Worm (Caenorhabditis elegans) whole organism, late embryonic: ENCODE results near the gene C06E4.3.

Experiments used
- C08G9.2 ChIP-seq: sonication (generic microtip); optimal IDR thresholded peaks from 2 replicates; lab custom pipeline; 2016; ENCODE audit warnings: mild to moderate bottlenecking, missing genetic modification characterization, moderate library complexity, missing compliant biosample characterization
- C38D4.7 ChIP-seq: fragments of 200-800 bp; sonication (Bioruptor generic); optimal IDR thresholded peaks from 2 replicates; lab custom pipeline; 2018; ENCODE audit warnings: mild to moderate bottlenecking, missing genetic modification characterization, moderate library complexity, missing compliant biosample characterization
- F13H6.1 ChIP-seq: sonication (generic microtip); optimal IDR thresholded peaks from 2 replicates; lab custom pipeline; 2016; ENCODE audit warnings: missing genetic modification characterization, missing compliant biosample characterization
- Y22D7AL.16 ChIP-seq: sonication (generic microtip); optimal IDR thresholded peaks from 2 replicates; lab custom pipeline; 2016; ENCODE audit warnings: missing genetic modification characterization, missing compliant biosample characterization
- ama-1 ChIP-seq: fragments of 150-350 bp; optimal IDR thresholded peaks from 2 replicates; lab custom pipeline; 2014
- ceh-14 ChIP-seq: sonication (generic microtip); optimal IDR thresholded peaks from 2 replicates; lab custom pipeline; 2016; ENCODE audit warnings: missing genotype, missing genetic modification characterization, missing compliant biosample characterization
- ceh-18 ChIP-seq: sonication (generic microtip); optimal IDR thresholded peaks from 2 replicates; lab custom pipeline; 2016; ENCODE audit warnings: missing genetic modification characterization, missing compliant biosample characterization
- ceh-2 ChIP-seq: sonication (generic microtip); optimal IDR thresholded peaks from 2 replicates; lab custom pipeline; 2016; ENCODE audit warnings: missing genotype, missing genetic modification characterization, missing compliant biosample characterization
- ceh-22 ChIP-seq: sonication (generic microtip); optimal IDR thresholded peaks from 2 replicates; lab custom pipeline; 2017; ENCODE audit warnings: missing biosample characterization, missing genetic modification characterization
- ceh-24 ChIP-seq: sonication (generic microtip); optimal IDR thresholded peaks from 2 replicates; lab custom pipeline; 2016; ENCODE audit warnings: mild to moderate bottlenecking, missing genetic modification characterization, missing compliant biosample characterization
- ceh-30 ChIP-seq: fragments of 150-350 bp; optimal IDR thresholded peaks from 2 replicates; lab custom pipeline; 2014; ENCODE audit warnings: missing biosample characterization, missing genetic modification characterization
- ceh-34 ChIP-seq: sonication (generic microtip); optimal IDR thresholded peaks from 2 replicates; lab custom pipeline; 2016; ENCODE audit warnings: mild to moderate bottlenecking, missing genetic modification characterization, missing compliant biosample characterization
- ceh-45 ChIP-seq: fragments of 200-800 bp; sonication (Bioruptor generic); IDR thresholded peaks from 2 replicates; pipeline ENCODE4 v1.3.6; 2022; ENCODE audit warnings: missing genetic modification reagents, missing genetic modification characterization, missing compliant biosample characterization
- ceh-48 ChIP-seq: sonication (generic microtip); optimal IDR thresholded peaks from 2 replicates; lab custom pipeline; 2016; ENCODE audit warnings: missing genetic modification characterization, inconsistent platforms, missing compliant biosample characterization
- ceh-6 ChIP-seq: fragments of 200-800 bp; sonication (Bioruptor generic); optimal IDR thresholded peaks from 2 replicates; lab custom pipeline; 2018; ENCODE audit warnings: mild to moderate bottlenecking, missing genetic modification characterization, missing compliant biosample characterization
- dmd-4 ChIP-seq: sonication (generic microtip); optimal IDR thresholded peaks from 2 replicates; lab custom pipeline; 2016; ENCODE audit warnings: borderline replicate concordance, missing genetic modification characterization, missing compliant biosample characterization
- elt-2 ChIP-seq: sonication (generic microtip); optimal IDR thresholded peaks from 2 replicates; lab custom pipeline; 2016; ENCODE audit warnings: missing genetic modification reagents, missing genetic modification characterization, missing compliant biosample characterization
- elt-4 ChIP-seq: sonication (generic microtip); optimal IDR thresholded peaks from 2 replicates; lab custom pipeline; 2016; ENCODE audit warnings: missing genetic modification characterization, missing compliant biosample characterization
- eyg-1 ChIP-seq: sonication (generic microtip); optimal IDR thresholded peaks from 2 replicates; lab custom pipeline; 2016; ENCODE audit warnings: missing genotype, missing genetic modification characterization, missing compliant biosample characterization
- fkh-10 ChIP-seq: fragments of 150-350 bp; optimal IDR thresholded peaks from 2 replicates; lab custom pipeline; 2014; ENCODE audit warnings: missing biosample characterization, missing genetic modification reagents, missing genetic modification characterization
- hlh-13 ChIP-seq: fragments of 200-800 bp; sonication (Bioruptor generic); optimal IDR thresholded peaks from 2 replicates; lab custom pipeline; 2018; ENCODE audit warnings: mild to moderate bottlenecking, missing genetic modification characterization, missing compliant biosample characterization
- hlh-15 ChIP-seq: sonication (generic microtip); optimal IDR thresholded peaks from 2 replicates; lab custom pipeline; 2016; ENCODE audit warnings: missing genetic modification characterization, missing compliant biosample characterization
- hlh-30 ChIP-seq: sonication (generic microtip); optimal IDR thresholded peaks from 2 replicates; lab custom pipeline; 2017; ENCODE audit warnings: antibody characterized with exemption, missing genetic modification characterization, missing compliant biosample characterization; ENCODE audit not compliant: insufficient read depth
- hlh-8 ChIP-seq: sonication (generic microtip); optimal IDR thresholded peaks from 2 replicates; lab custom pipeline; 2016; ENCODE audit warnings: missing genotype, missing genetic modification characterization, missing compliant biosample characterization
- nfya-1 ChIP-seq: sonication (generic microtip); optimal IDR thresholded peaks from 2 replicates; lab custom pipeline; 2017; ENCODE audit warnings: missing genetic modification characterization, mild to moderate bottlenecking, missing compliant biosample characterization, antibody characterized with exemption, moderate library complexity
- nhr-11 ChIP-seq: fragments of 150-350 bp; optimal IDR thresholded peaks from 2 replicates; lab custom pipeline; 2014; ENCODE audit warnings: missing biosample characterization, missing genetic modification characterization
- nhr-232 ChIP-seq: sonication (generic microtip); optimal IDR thresholded peaks from 2 replicates; lab custom pipeline; 2016; ENCODE audit warnings: missing genetic modification characterization, missing compliant biosample characterization
- odd-2 ChIP-seq: sonication (generic microtip); optimal IDR thresholded peaks from 2 replicates; lab custom pipeline; 2017; ENCODE audit warnings: antibody characterized with exemption, mild to moderate bottlenecking, missing genetic modification characterization, missing compliant biosample characterization
- pat-9 ChIP-seq: fragments of 200-800 bp; sonication (Bioruptor generic); optimal IDR thresholded peaks from 2 replicates; lab custom pipeline; 2018; ENCODE audit warnings: mild to moderate bottlenecking, missing genetic modification characterization, moderate library complexity, missing compliant biosample characterization
- pax-1 ChIP-seq: fragments of 150-350 bp; optimal IDR thresholded peaks from 2 replicates; lab custom pipeline; 2014; ENCODE audit warnings: missing biosample characterization, missing genetic modification characterization
- ref-2 ChIP-seq: sonication (generic microtip); optimal IDR thresholded peaks from 2 replicates; lab custom pipeline; 2016; ENCODE audit warnings: missing genetic modification characterization, missing compliant biosample characterization
- sdc-2 ChIP-seq: sonication (generic microtip); optimal IDR thresholded peaks from 2 replicates; lab custom pipeline; 2016; ENCODE audit warnings: missing genotype, missing genetic modification characterization, missing compliant biosample characterization
- sox-2 ChIP-seq: fragments of 200-800 bp; sonication (Bioruptor generic); IDR thresholded peaks from 2 replicates; pipeline ENCODE4 v1.3.6; 2022; ENCODE audit warnings: missing genetic modification reagents, missing genetic modification characterization, missing compliant biosample characterization
- syd-9 ChIP-seq: sonication (generic microtip); optimal IDR thresholded peaks from 2 replicates; lab custom pipeline; 2016; ENCODE audit warnings: mild to moderate bottlenecking, missing genetic modification characterization, moderate library complexity, missing compliant biosample characterization
- tbx-2 ChIP-seq: sonication (generic microtip); optimal IDR thresholded peaks from 2 replicates; lab custom pipeline; 2016; ENCODE audit warnings: missing genetic modification characterization, missing compliant biosample characterization
- tbx-7 ChIP-seq: sonication (generic microtip); optimal IDR thresholded peaks from 2 replicates; lab custom pipeline; 2016; ENCODE audit warnings: missing genotype, missing genetic modification characterization, missing compliant biosample characterization
- ttx-3 ChIP-seq: sonication (generic microtip); optimal IDR thresholded peaks from 2 replicates; lab custom pipeline; 2016; ENCODE audit warnings: missing genetic modification reagents, missing genetic modification characterization, missing compliant biosample characterization
- unc-42 ChIP-seq: sonication (generic microtip); optimal IDR thresholded peaks from 2 replicates; lab custom pipeline; 2016; ENCODE audit warnings: missing genotype, missing genetic modification characterization, missing compliant biosample characterization
- unc-55 ChIP-seq: sonication (generic microtip); optimal IDR thresholded peaks from 2 replicates; lab custom pipeline; 2017; ENCODE audit warnings: missing biosample characterization, missing genetic modification reagents, missing genetic modification characterization
- unc-86 ChIP-seq: sonication (generic microtip); optimal IDR thresholded peaks from 2 replicates; lab custom pipeline; 2016; ENCODE audit warnings: missing genetic modification characterization, missing compliant biosample characterization
- zip-5 ChIP-seq: sonication (generic microtip); optimal IDR thresholded peaks from 2 replicates; lab custom pipeline; 2016; ENCODE audit warnings: missing genetic modification characterization, missing compliant biosample characterization

C06E4.3 gene

ce11 chrIV:7308974-7309373 is 48.3 kb downstream of the C06E4.3 start, which contains the start of gene F42C5.6:
Gene F42C5.6, minus strand, starts transcription at chrIV:7309074.
- TF ChIP-seq syd-9 (tag; lab: Kevin White, UChicago) (no peak), dmd-4 (no peak), ceh-45 (GFP tag; lab: Robert Waterston, UW) (no peak), zip-5 (no peak), ref-2 (tag; lab: Kevin White, UChicago) (no peak), tbx-7 (tag; lab: Kevin White, UChicago) (no peak), unc-86 (tag; lab: Kevin White, UChicago) (no peak)
- TF ChIP-seq, all 69 proteins: peak for 0

DNA sequence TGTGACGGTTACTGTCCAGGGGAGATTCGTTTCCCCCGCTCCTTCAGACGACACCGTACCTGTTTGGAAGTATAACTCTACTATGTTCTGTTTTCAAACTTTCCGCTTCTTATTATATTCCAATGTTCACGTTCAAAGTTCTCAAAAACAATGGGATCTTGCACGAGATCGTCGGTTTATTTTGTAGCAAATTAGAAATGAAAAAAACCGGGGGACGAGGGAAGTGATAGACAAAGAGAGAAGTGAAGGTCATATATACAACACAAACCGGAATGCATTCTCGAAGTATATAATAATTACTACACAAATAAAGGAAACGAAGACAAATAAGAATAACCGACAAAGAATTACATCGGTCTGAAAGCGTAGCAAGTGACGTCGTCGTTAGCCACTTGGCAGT is 49.0 kb downstream of the C06E4.3 start:
- TF ChIP-seq C08G9.2 (tag; lab: Kevin White, UChicago): no peak
- no peak for TF ChIP-seq ceh-48 (tag; lab: Kevin White, UChicago)
- no peak for TF ChIP-seq hlh-8 (tag; lab: Kevin White, UChicago)
- no peak for TF ChIP-seq dmd-4
- TF ChIP-seq ceh-22 (tag; lab: Kevin White, UChicago): no peak
- no peak for TF ChIP-seq fkh-10 (GFP tag; lab: Kevin White, UChicago)
- no peak for TF ChIP-seq ttx-3 (tag; lab: Kevin White, UChicago)
- TF ChIP-seq sox-2 (GFP tag; lab: Robert Waterston, UW): no peak
- no peak for TF ChIP-seq pat-9 (tag; lab: Kevin White, UChicago)
- no peak for TF ChIP-seq hlh-15 (tag; lab: Kevin White, UChicago)
- TF ChIP-seq ceh-14 (tag; lab: Kevin White, UChicago): no peak
- TF ChIP-seq ceh-18 (tag; lab: Kevin White, UChicago): no peak
- no peak for TF ChIP-seq elt-4 (tag; lab: Kevin White, UChicago)
- no peak for TF ChIP-seq ama-1 (lab: Kevin White, UChicago)
- TF ChIP-seq Y22D7AL.16 (tag; lab: Kevin White, UChicago): no peak

DNA sequence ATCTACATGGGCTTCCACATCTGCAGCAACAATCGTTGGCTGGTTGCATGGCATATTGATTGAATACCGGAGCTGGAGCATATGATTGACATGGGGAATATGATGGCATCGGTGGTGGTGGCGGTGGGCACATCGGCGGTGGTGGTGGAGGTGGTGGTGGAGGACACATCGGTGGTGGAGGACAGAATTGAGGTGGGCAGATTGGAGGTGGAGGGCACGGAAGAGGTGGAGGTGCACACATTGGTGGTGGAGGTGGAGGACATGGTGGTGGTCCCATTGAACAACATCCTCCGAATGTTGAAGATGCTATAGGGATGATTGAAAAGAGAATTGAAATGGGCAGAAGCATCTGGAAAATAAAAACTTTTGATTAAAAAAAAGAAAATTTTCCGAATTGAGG is 49.7 kb downstream of the C06E4.3 start, which contains the start of gene grl-4:
Gene grl-4 (minus strand): TSS at position 351 of the 400 bp plus-strand sequence.
- TF ChIP-seq ceh-30 (tag; lab: Kevin White, UChicago) (no peak), eyg-1 (tag; lab: Kevin White, UChicago) (no peak), hlh-30 (tag; lab: Kevin White, UChicago) (no peak), unc-42 (no peak), sox-2 (GFP tag; lab: Robert Waterston, UW) (no peak), sdc-2 (no peak), F13H6.1 (tag; lab: Kevin White, UChicago) (no peak), ceh-24 (tag; lab: Kevin White, UChicago) (no peak), C38D4.7 (no peak), ref-2 (tag; lab: Kevin White, UChicago) (no peak), ceh-2 (tag; lab: Kevin White, UChicago) (no peak), ama-1 (lab: Kevin White, UChicago) (no peak), nhr-232 (tag; lab: Kevin White, UChicago) (no peak), pax-1 (tag; lab: Kevin White, UChicago) (no peak), hlh-8 (tag; lab: Kevin White, UChicago) (no peak), nfya-1 (tag; lab: Kevin White, UChicago) (no peak), ceh-6 (GFP tag; lab: Kevin White, UChicago) (no peak), ceh-34 (tag; lab: Kevin White, UChicago) (no peak)

ce11 chrIV:7310842-7311241 is 50.2 kb downstream of the C06E4.3 start:
- TF ChIP-seq ceh-6 (GFP tag; lab: Kevin White, UChicago) (no peak), pax-1 (tag; lab: Kevin White, UChicago) (no peak), unc-55 (no peak), nhr-11 (tag; lab: Kevin White, UChicago) (no peak), hlh-13 (no peak), tbx-2 (tag; lab: Kevin White, UChicago) (no peak), elt-2 (tag; lab: Kevin White, UChicago) (no peak), odd-2 (tag; lab: Kevin White, UChicago) (no peak)
